Fruit fly (Drosophila melanogaster) whole organism, prepupa: ENCODE data around the gene cpb.

ENCODE experiments used
- Blimp-1 ChIP-seq: fragments of 200-800 bp; sonication (Bioruptor generic); optimal IDR thresholded peaks from 3 replicates; lab custom pipeline; 2017; ENCODE audit warnings: missing biosample characterization, missing genetic modification characterization, mild to moderate bottlenecking, moderate library complexity, missing genetic modification reagents
- CG10631 ChIP-seq: fragments of 200-800 bp; sonication (Bioruptor generic); optimal IDR thresholded peaks from 2 replicates; lab custom pipeline; 2016; ENCODE audit warnings: missing biosample characterization, missing genetic modification characterization
- CG11902 ChIP-seq: fragments of 200-800 bp; sonication (Bioruptor generic); optimal IDR thresholded peaks from 3 replicates; lab custom pipeline; 2016; ENCODE audit warnings: missing biosample characterization, missing genetic modification characterization
- CG31627 ChIP-seq: fragments of 200-800 bp; sonication (Bioruptor generic); optimal IDR thresholded peaks from 3 replicates; lab custom pipeline; 2016; ENCODE audit warnings: missing biosample characterization, missing genetic modification characterization
- CG3919 ChIP-seq: fragments of 200-800 bp; sonication (Bioruptor generic); optimal IDR thresholded peaks from 3 replicates; lab custom pipeline; 2016; ENCODE audit warnings: missing biosample characterization, missing genetic modification characterization
- CG6163 ChIP-seq: fragments of 200-800 bp; sonication (Bioruptor generic); IDR thresholded peaks from 3 replicates; pipeline ENCODE4 v1.3.6; 2022; ENCODE audit warnings: missing biosample characterization, missing genetic modification characterization
- CG6854 ChIP-seq: fragments of 200-800 bp; sonication (Bioruptor generic); optimal IDR thresholded peaks from 2 replicates; lab custom pipeline; 2017; ENCODE audit warnings: missing biosample characterization, mild to moderate bottlenecking, missing genetic modification characterization
- CG8119 ChIP-seq: fragments of 200-800 bp; sonication (Bioruptor generic); IDR thresholded peaks from 3 replicates; pipeline ENCODE4 v1.3.6; 2022; ENCODE audit warnings: missing biosample characterization, missing genetic modification characterization
- CG8319 ChIP-seq: fragments of 200-800 bp; sonication (Bioruptor generic); optimal IDR thresholded peaks from 3 replicates; lab custom pipeline; 2016; ENCODE audit warnings: missing biosample characterization, missing genetic modification characterization
- CG8632 ChIP-seq: fragments of 200-800 bp; sonication (Bioruptor generic); optimal IDR thresholded peaks from 3 replicates; lab custom pipeline; 2016; ENCODE audit warnings: missing biosample characterization, missing genetic modification characterization
- CG9139 ChIP-seq: fragments of 200-800 bp; sonication (Bioruptor generic); optimal IDR thresholded peaks from 3 replicates; lab custom pipeline; 2017; ENCODE audit warnings: missing biosample characterization, mild to moderate bottlenecking, missing genetic modification characterization
- Eip78C ChIP-seq: fragments of 200-800 bp; sonication (Bioruptor generic); peaks from one replicate; lab custom pipeline; 2016; ENCODE audit warnings: missing biosample characterization, missing genetic modification characterization
- Eip93F ChIP-seq: fragments of 200-800 bp; sonication (Bioruptor generic); optimal IDR thresholded peaks from 2 replicates; lab custom pipeline; 2016; ENCODE audit warnings: missing biosample characterization, mild to moderate bottlenecking, missing genetic modification characterization
- Gug ChIP-seq: fragments of 200-800 bp; sonication (Bioruptor generic); IDR thresholded peaks from 2 replicates; pipeline ENCODE4 v1.3.6; 2022; ENCODE audit warnings: missing biosample characterization, missing genetic modification characterization
- Hr38 ChIP-seq: sonication (Bioruptor generic); optimal IDR thresholded peaks from 2 replicates; lab custom pipeline; 2016; ENCODE audit warnings: missing biosample characterization, missing genetic modification characterization
- Hr39 ChIP-seq: fragments of 200-800 bp; sonication (Bioruptor generic); optimal IDR thresholded peaks from 2 replicates; lab custom pipeline; 2016; ENCODE audit warnings: missing biosample characterization, missing genetic modification characterization
- Met ChIP-seq: fragments of 200-800 bp; sonication (Bioruptor generic); optimal IDR thresholded peaks from 3 replicates; lab custom pipeline; 2016; ENCODE audit warnings: missing biosample characterization, missing genetic modification characterization
- OdsH ChIP-seq: fragments of 200-800 bp; sonication (Bioruptor generic); optimal IDR thresholded peaks from 3 replicates; lab custom pipeline; 2016; ENCODE audit warnings: missing biosample characterization, missing genetic modification characterization
- Smox ChIP-seq: fragments of 200-800 bp; sonication (Bioruptor generic); optimal IDR thresholded peaks from 3 replicates; lab custom pipeline; 2016; ENCODE audit warnings: missing biosample characterization, missing genetic modification characterization
- Sox102F ChIP-seq: fragments of 200-800 bp; sonication (Bioruptor generic); optimal IDR thresholded peaks from 2 replicates; lab custom pipeline; 2016; ENCODE audit warnings: missing biosample characterization, mild to moderate bottlenecking, missing genetic modification characterization
- Sox14 ChIP-seq: fragments of 200-800 bp; sonication (Bioruptor generic); optimal IDR thresholded peaks from 3 replicates; lab custom pipeline; 2016; ENCODE audit warnings: missing biosample characterization, missing genetic modification characterization
- cyc ChIP-seq: fragments of 200-800 bp; sonication (Bioruptor generic); optimal IDR thresholded peaks from 3 replicates; lab custom pipeline; 2016; ENCODE audit warnings: missing biosample characterization, missing genetic modification characterization
- dsx ChIP-seq: fragments of 200-800 bp; optimal IDR thresholded peaks from 3 replicates; lab custom pipeline; 2019; ENCODE audit warnings: missing biosample characterization, mild to moderate bottlenecking, missing genetic modification characterization, moderate library complexity; ENCODE audit not compliant: poor library complexity, severe bottlenecking
- eg ChIP-seq: fragments of 200-800 bp; sonication (Bioruptor generic); IDR thresholded peaks from 3 replicates; pipeline ENCODE4 v1.3.6; 2022; ENCODE audit warnings: missing biosample characterization, missing genetic modification characterization
- esn ChIP-seq: fragments of 200-800 bp; sonication (Bioruptor generic); optimal IDR thresholded peaks from 2 replicates; lab custom pipeline; 2016; ENCODE audit warnings: missing biosample characterization, mild to moderate bottlenecking, missing genetic modification characterization, moderate library complexity
- lz ChIP-seq: fragments of 200-800 bp; sonication (Bioruptor generic); optimal IDR thresholded peaks from 3 replicates; lab custom pipeline; 2016; ENCODE audit warnings: missing biosample characterization, missing genetic modification characterization
- pdm3 ChIP-seq: fragments of 200-800 bp; sonication (Bioruptor generic); optimal IDR thresholded peaks from 3 replicates; lab custom pipeline; 2016; ENCODE audit warnings: missing biosample characterization, missing genetic modification characterization
- ss ChIP-seq, 2 experiments: fragments of 200-800 bp; sonication (Bioruptor generic); optimal IDR thresholded peaks; 2 replicates in 1 of 2; 3 replicates in 1 of 2; lab custom pipeline; 2017 to 2018; ENCODE audit warnings: mild to moderate bottlenecking in 2 of 2, missing biosample characterization in 2 of 2, missing genetic modification characterization in 2 of 2, moderate library complexity in 1 of 2
- svp ChIP-seq: fragments of 200-800 bp; sonication (Bioruptor generic); peaks from one replicate; lab custom pipeline; 2016; ENCODE audit warnings: missing biosample characterization, missing genetic modification characterization
- topi ChIP-seq: fragments of 200-800 bp; sonication (Bioruptor generic); optimal IDR thresholded peaks from 3 replicates; lab custom pipeline; 2016; ENCODE audit warnings: missing biosample characterization, missing genetic modification characterization
- vri ChIP-seq: fragments of 200-800 bp; sonication (Bioruptor generic); optimal IDR thresholded peaks from 3 replicates; lab custom pipeline; 2016; ENCODE audit warnings: missing biosample characterization, mild to moderate bottlenecking, missing genetic modification characterization

cpb gene

dm6 chr2L:1658124-1658523, 46.6 kb upstream of the cpb start:
- TF ChIP-seq Sox14 (GFP tag; lab: Kevin White, UChicago) (peak; percentile 19), ss (GFP tag; optimal IDR thresholded peaks at IDR 0.05; lab: Kevin White, UChicago) (peak in 1 of 2 experiments; percentile 7), CG6854 (GFP tag; lab: Kevin White, UChicago) (no peak), OdsH (GFP tag; lab: Kevin White, UChicago) (no peak), CG6163 (GFP tag; lab: Robert Waterston, UW) (peak; percentile 12; the same call in 1 of the 3 replicates), vri (GFP tag; lab: Kevin White, UChicago) (no peak)

- TF ChIP-seq Blimp-1 (peak; percentile 64), CG10631 (GFP tag; lab: Kevin White, UChicago) (no peak), dsx (GFP tag; lab: Kevin White, UChicago) (no peak), ss (GFP tag; optimal IDR thresholded peaks at IDR 0.05; lab: Kevin White, UChicago) (peak in 1 of 2 experiments; percentile 11)
These were observed 41.6 kb upstream of the cpb start for dm6 chr2L:1663066-1663465.

- TF ChIP-seq Eip93F (GFP tag; lab: Kevin White, UChicago), result no peak
- TF ChIP-seq vri (GFP tag; lab: Kevin White, UChicago), result peak; percentile 63
These were observed 38.8 kb upstream of the cpb start for dm6 chr2L:1665879-1666278.

dm6 chr2L:1666789-1667188, 37.9 kb upstream of the cpb start:
- TF ChIP-seq vri (GFP tag; lab: Kevin White, UChicago) (peak; percentile 64), Smox (no peak)

- TF ChIP-seq Gug (GFP tag; lab: Robert Waterston, UW) (no peak), vri (GFP tag; lab: Kevin White, UChicago) (peak; percentile 65)
These were observed 37.2 kb upstream of the cpb start for dm6 chr2L:1667483-1667882.

dm6 chr2L:1668616-1669020, 36.1 kb upstream of the cpb start:
- TF ChIP-seq vri (GFP tag; lab: Kevin White, UChicago), result peak; percentile 83
- no peak for TF ChIP-seq CG8119 (GFP tag; lab: Robert Waterston, UW)
- peak; percentile 5 for TF ChIP-seq CG8632
- peak; percentile 47 for TF ChIP-seq Hr39 (GFP tag; lab: Kevin White, UChicago)
- peak; percentile 26 for TF ChIP-seq Eip78C (GFP tag; lab: Kevin White, UChicago)
- TF ChIP-seq CG8319 (GFP tag; lab: Kevin White, UChicago), result no peak
- TF ChIP-seq Hr38 (GFP tag; lab: Kevin White, UChicago), result no peak
- no peak for TF ChIP-seq Gug (GFP tag; lab: Robert Waterston, UW)
- peak; percentile 32 for TF ChIP-seq Blimp-1
- no peak for TF ChIP-seq CG9139
- peak; percentile 54 for TF ChIP-seq esn (GFP tag; lab: Kevin White, UChicago)
- peak; percentile 66 for TF ChIP-seq svp (GFP tag; lab: Kevin White, UChicago)
- TF ChIP-seq CG31627, result peak; percentile 61
- peak; percentile 49; the same call in 1 of the 3 replicates for TF ChIP-seq CG6163 (GFP tag; lab: Robert Waterston, UW)
- peak; percentile 21 for TF ChIP-seq CG6854 (GFP tag; lab: Kevin White, UChicago)
- TF ChIP-seq Met (GFP tag; lab: Kevin White, UChicago), result peak; percentile 57
- TF ChIP-seq CG11902 (GFP tag; lab: Kevin White, UChicago), result no peak
- 0 out of 3 replicates have a peak, but pooled peaks have one; percentile 40 for TF ChIP-seq eg (GFP tag; lab: Robert Waterston, UW)
- TF ChIP-seq Sox102F (GFP tag; lab: Kevin White, UChicago), result peak; percentile 58
- TF ChIP-seq cyc (GFP tag; lab: Kevin White, UChicago), result peak; percentile 61
- no peak for TF ChIP-seq CG3919 (GFP tag; lab: Kevin White, UChicago)
- no peak for TF ChIP-seq CG10631 (GFP tag; lab: Kevin White, UChicago)
- no peak for TF ChIP-seq dsx (GFP tag; lab: Kevin White, UChicago)
- TF ChIP-seq topi (GFP tag; lab: Kevin White, UChicago), result peak; percentile 60
- peak; percentile 35 for TF ChIP-seq Sox14 (GFP tag; lab: Kevin White, UChicago)
- TF ChIP-seq OdsH (GFP tag; lab: Kevin White, UChicago), result peak; percentile 9
- TF ChIP-seq lz, result peak; percentile 54
- TF ChIP-seq pdm3 (GFP tag; lab: Kevin White, UChicago), result peak; percentile 4
